Worm (Caenorhabditis elegans) whole organism, mixed stage, embryonic: Measurements from ENCODE around the gene F21D5.6.

Source experiments
- ceh-43 ChIP-seq: fragments of 200-800 bp; sonication (Bioruptor generic); optimal IDR thresholded peaks from 2 replicates; lab custom pipeline; 2018; ENCODE audit warnings: mild to moderate bottlenecking, missing genetic modification characterization, moderate library complexity, missing compliant biosample characterization
- drap-1 ChIP-seq: fragments of 200-800 bp; sonication (Bioruptor generic); optimal IDR thresholded peaks from 3 replicates; lab custom pipeline; 2018; ENCODE audit warnings: mild to moderate bottlenecking, missing genetic modification characterization, missing compliant biosample characterization
- elt-1 ChIP-seq: sonication (generic microtip); optimal IDR thresholded peaks from 2 replicates; lab custom pipeline; 2017; ENCODE audit warnings: missing genetic modification characterization, mild to moderate bottlenecking, missing compliant biosample characterization, antibody characterized with exemption, moderate library complexity, borderline replicate concordance; ENCODE audit not compliant: insufficient read depth
- flh-1 ChIP-seq: fragments of 200-800 bp; sonication (Bioruptor generic); optimal IDR thresholded peaks from 2 replicates; lab custom pipeline; 2018; ENCODE audit warnings: mild to moderate bottlenecking, missing genetic modification characterization, moderate library complexity, missing compliant biosample characterization
- ham-2 ChIP-seq: fragments of 200-800 bp; sonication (Bioruptor generic); optimal IDR thresholded peaks from 2 replicates; lab custom pipeline; 2018; ENCODE audit warnings: mild to moderate bottlenecking, missing genetic modification characterization, missing compliant biosample characterization
- lsy-2 ChIP-seq: fragments of 150-350 bp; optimal IDR thresholded peaks from 2 replicates; lab custom pipeline; 2014; ENCODE audit warnings: missing biosample characterization, missing genetic modification characterization
- nhr-237 ChIP-seq: fragments of 150-350 bp; optimal IDR thresholded peaks from 2 replicates; lab custom pipeline; 2014; ENCODE audit warnings: missing biosample characterization, missing genetic modification characterization
- nhr-28 ChIP-seq: fragments of 150-350 bp; optimal IDR thresholded peaks from 2 replicates; lab custom pipeline; 2014; ENCODE audit warnings: missing biosample characterization, missing genetic modification characterization
- nhr-76 ChIP-seq: sonication (generic microtip); optimal IDR thresholded peaks from 2 replicates; lab custom pipeline; 2017; ENCODE audit warnings: missing biosample characterization, missing genetic modification characterization
- snpc-4 ChIP-seq: fragments of 150-350 bp; optimal IDR thresholded peaks from 2 replicates; lab custom pipeline; 2014; ENCODE audit warnings: missing biosample characterization, missing genetic modification characterization
- sptf-1 ChIP-seq: sonication (generic microtip); optimal IDR thresholded peaks from 2 replicates; lab custom pipeline; 2017; ENCODE audit warnings: mild to moderate bottlenecking, missing genetic modification characterization, moderate library complexity, missing compliant biosample characterization
- unc-39 ChIP-seq: fragments of 150-350 bp; optimal IDR thresholded peaks from 2 replicates; lab custom pipeline; 2014; ENCODE audit warnings: missing biosample characterization, missing genetic modification characterization
- unc-62 ChIP-seq: fragments of 150-350 bp; optimal IDR thresholded peaks from 2 replicates; lab custom pipeline; 2014; ENCODE audit warnings: missing biosample characterization, missing genetic modification reagents, missing genetic modification characterization

DNA sequence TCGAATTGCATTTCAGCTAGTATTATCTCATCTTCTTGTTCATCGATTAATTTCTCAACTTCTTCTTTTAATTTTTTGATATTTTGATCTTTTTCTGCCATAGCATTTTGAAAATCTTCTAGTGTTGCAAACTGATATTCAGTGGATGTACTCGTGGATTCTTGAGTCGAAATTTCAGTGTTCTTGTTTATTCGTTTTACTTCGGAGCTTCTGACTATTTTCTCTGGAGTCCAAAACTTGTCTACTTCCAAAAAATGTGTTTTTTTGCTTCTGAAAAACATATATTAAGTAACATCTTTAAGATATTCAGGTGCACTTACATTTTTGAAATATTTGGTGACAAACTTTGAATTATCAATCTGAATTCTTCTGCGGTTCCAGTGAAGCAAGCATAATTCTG lies 28.4 kb upstream of the F21D5.6 start, which contains the start of gene F20C5.5:
- TF ChIP-seq unc-39 (tag; lab: Kevin White, UChicago) (no peak), snpc-4 (no peak), unc-62 (GFP tag; lab: Kevin White, UChicago) (no peak), sptf-1 (tag; lab: Kevin White, UChicago) (no peak), elt-1 (no peak), nhr-76 (tag; lab: Kevin White, UChicago) (no peak), lsy-2 (tag; lab: Kevin White, UChicago) (no peak), flh-1 (GFP tag; lab: Kevin White, UChicago) (no peak), nhr-28 (tag; lab: Kevin White, UChicago) (no peak), ham-2 (GFP tag; lab: Kevin White, UChicago) (no peak), nhr-237 (no peak), drap-1 (GFP tag; lab: Kevin White, UChicago) (no peak), ceh-43 (GFP tag; lab: Kevin White, UChicago) (no peak)
